Worm (Caenorhabditis elegans) whole organism, young adult: Measurements from ENCODE around the gene saps-1.

Experiments used
- C17E4.6 ChIP-seq: fragments of 200-800 bp; sonication (Bioruptor generic); IDR thresholded peaks from 2 replicates; pipeline ENCODE4 v1.3.6; 2022; ENCODE audit warnings: missing genetic modification reagents, missing genetic modification characterization, missing compliant biosample characterization
- F22D6.2 ChIP-seq: sonication (generic microtip); optimal IDR thresholded peaks from 2 replicates; lab custom pipeline; 2016; ENCODE audit warnings: mild to moderate bottlenecking, missing genetic modification characterization, missing compliant biosample characterization
- F49E8.2 ChIP-seq: sonication (generic microtip); optimal IDR thresholded peaks from 3 replicates; lab custom pipeline; 2017; ENCODE audit warnings: missing genetic modification characterization, mild to moderate bottlenecking, missing compliant biosample characterization, antibody characterized with exemption, moderate library complexity; ENCODE audit not compliant: insufficient read depth
- K11D2.4 ChIP-seq: fragments of 200-800 bp; sonication (Bioruptor generic); IDR thresholded peaks from 2 replicates; pipeline ENCODE4 v1.3.6; 2022; ENCODE audit warnings: missing genetic modification reagents, missing genetic modification characterization, missing compliant biosample characterization
- K12H6.12 ChIP-seq: fragments of 200-800 bp; sonication (Bioruptor generic); optimal IDR thresholded peaks from 2 replicates; lab custom pipeline; 2018; ENCODE audit warnings: mild to moderate bottlenecking, missing genetic modification characterization, missing compliant biosample characterization
- T26A5.8 ChIP-seq: sonication (generic microtip); optimal IDR thresholded peaks from 2 replicates; lab custom pipeline; 2016; ENCODE audit warnings: missing genetic modification characterization, missing compliant biosample characterization
- Y53F4B.3 ChIP-seq: fragments of 200-800 bp; sonication (Bioruptor generic); IDR thresholded peaks from 2 replicates; pipeline ENCODE4 v1.3.6; 2022; ENCODE audit warnings: missing genetic modification reagents, missing genetic modification characterization, missing compliant biosample characterization
- Y56A3A.18 ChIP-seq: fragments of 200-800 bp; sonication (Bioruptor generic); IDR thresholded peaks from 2 replicates; pipeline ENCODE4 v1.3.6; 2022; ENCODE audit warnings: missing genetic modification reagents, missing genetic modification characterization, missing compliant biosample characterization
- ama-1 ChIP-seq, 3 experiments: fragments of 150-350 bp in 1 of 3; sonication (generic microtip) in 2 of 3; optimal IDR thresholded peaks; 2 replicates each; lab custom pipeline; 2014 to 2018; ENCODE audit warnings: missing biosample characterization in 2 of 3, missing genetic modification characterization in 2 of 3, missing genetic modification reagents in 2 of 3
- athp-1 ChIP-seq: sonication (generic microtip); optimal IDR thresholded peaks from 2 replicates; lab custom pipeline; 2017; ENCODE audit warnings: mild to moderate bottlenecking, missing genetic modification characterization, missing compliant biosample characterization
- attf-6 ChIP-seq: fragments of 200-800 bp; sonication (Bioruptor generic); IDR thresholded peaks from 2 replicates; pipeline ENCODE4 v1.3.6; 2022; ENCODE audit warnings: missing genetic modification reagents, missing genetic modification characterization, missing compliant biosample characterization
- bed-1 ChIP-seq: fragments of 200-800 bp; sonication (Bioruptor generic); IDR thresholded peaks from 2 replicates; pipeline ENCODE4 v1.3.6; 2022; ENCODE audit warnings: missing genetic modification reagents, missing genetic modification characterization, missing compliant biosample characterization
- bed-2 ChIP-seq: fragments of 200-800 bp; sonication (Bioruptor generic); IDR thresholded peaks from 2 replicates; pipeline ENCODE4 v1.3.6; 2022; ENCODE audit warnings: missing genetic modification reagents, missing genetic modification characterization, missing compliant biosample characterization
- ceh-100 ChIP-seq: fragments of 200-800 bp; sonication (Bioruptor generic); IDR thresholded peaks from 2 replicates; pipeline ENCODE4 v1.3.6; 2022; ENCODE audit warnings: missing genetic modification reagents, missing genetic modification characterization, missing compliant biosample characterization
- ceh-40 ChIP-seq: fragments of 200-800 bp; sonication (Bioruptor generic); IDR thresholded peaks from 2 replicates; pipeline ENCODE4 v1.3.6; 2022; ENCODE audit warnings: missing genetic modification characterization, missing compliant biosample characterization
- ceh-58 ChIP-seq: fragments of 200-800 bp; sonication (Bioruptor generic); IDR thresholded peaks from 2 replicates; pipeline ENCODE4 v1.3.6; 2022; ENCODE audit warnings: missing genetic modification characterization, missing compliant biosample characterization
- efl-1 ChIP-seq: fragments of 150-350 bp; optimal IDR thresholded peaks from 2 replicates; lab custom pipeline; 2014; ENCODE audit warnings: missing biosample characterization, missing genetic modification reagents, missing genetic modification characterization
- egl-18 ChIP-seq: fragments of 200-800 bp; sonication (Bioruptor generic); IDR thresholded peaks from 2 replicates; pipeline ENCODE4 v1.3.6; 2022; ENCODE audit warnings: missing genetic modification reagents, missing genetic modification characterization, missing compliant biosample characterization
- egl-44 ChIP-seq: fragments of 200-800 bp; sonication (Bioruptor generic); IDR thresholded peaks from 2 replicates; pipeline ENCODE4 v1.3.6; 2022; ENCODE audit warnings: missing genetic modification reagents, missing genetic modification characterization, missing compliant biosample characterization
- egrh-3 ChIP-seq: fragments of 200-800 bp; sonication (Bioruptor generic); IDR thresholded peaks from 2 replicates; pipeline ENCODE4 v1.3.6; 2022; ENCODE audit warnings: missing genetic modification reagents, missing genetic modification characterization, missing compliant biosample characterization
- gei-17 ChIP-seq: fragments of 200-800 bp; sonication (Bioruptor generic); optimal IDR thresholded peaks from 2 replicates; lab custom pipeline; 2018; ENCODE audit warnings: mild to moderate bottlenecking, missing genetic modification characterization, missing compliant biosample characterization
- hmg-1.2 ChIP-seq: fragments of 200-800 bp; sonication (Bioruptor generic); IDR thresholded peaks from 2 replicates; pipeline ENCODE4 v1.3.6; 2022; ENCODE audit warnings: missing genetic modification reagents, missing genetic modification characterization, missing compliant biosample characterization
- lin-26 ChIP-seq: fragments of 200-800 bp; sonication (Bioruptor generic); IDR thresholded peaks from 2 replicates; pipeline ENCODE4 v1.3.6; 2022; ENCODE audit warnings: missing genetic modification reagents, missing genetic modification characterization, missing compliant biosample characterization
- madf-3 ChIP-seq: fragments of 200-800 bp; sonication (Bioruptor generic); IDR thresholded peaks from 2 replicates; pipeline ENCODE4 v1.3.6; 2022; ENCODE audit warnings: missing genetic modification reagents, missing genetic modification characterization, missing compliant biosample characterization
- madf-6 ChIP-seq: fragments of 200-800 bp; sonication (Bioruptor generic); IDR thresholded peaks from 2 replicates; pipeline ENCODE4 v1.3.6; 2022; ENCODE audit warnings: missing genetic modification reagents, missing genetic modification characterization, missing compliant biosample characterization
- nfya-1 ChIP-seq: sonication (generic microtip); optimal IDR thresholded peaks from 2 replicates; lab custom pipeline; 2017; ENCODE audit warnings: antibody characterized with exemption, missing compliant biosample characterization, missing genetic modification characterization, borderline replicate concordance; ENCODE audit not compliant: insufficient read depth
- nhr-27 ChIP-seq: fragments of 200-800 bp; sonication (Bioruptor generic); optimal IDR thresholded peaks from 2 replicates; lab custom pipeline; 2018; ENCODE audit warnings: mild to moderate bottlenecking, missing genetic modification characterization, moderate library complexity, missing compliant biosample characterization
- nhr-90 ChIP-seq: sonication (generic microtip); optimal IDR thresholded peaks from 2 replicates; lab custom pipeline; 2016; ENCODE audit warnings: missing genotype, mild to moderate bottlenecking, missing genetic modification characterization, missing compliant biosample characterization
- pha-4 ChIP-seq: fragments of 150-350 bp; sonication (generic microtip); optimal IDR thresholded peaks from 2 replicates; lab custom pipeline; 2014; ENCODE audit warnings: missing biosample characterization, missing genetic modification reagents, missing genetic modification characterization
- repo-1 ChIP-seq: sonication (generic microtip); optimal IDR thresholded peaks from 2 replicates; lab custom pipeline; 2017; ENCODE audit warnings: mild to moderate bottlenecking, missing genetic modification characterization, missing compliant biosample characterization
- rpc-1 ChIP-seq, 2 experiments: fragments of 150-350 bp in 1 of 2; sonication (generic microtip) in 1 of 2; optimal IDR thresholded peaks; 2 replicates each; lab custom pipeline; 2014 to 2018; ENCODE audit warnings: missing biosample characterization in 1 of 2, missing genetic modification characterization in 1 of 2, missing genetic modification reagents in 1 of 2, missing genotype in 1 of 2
- sdz-38 ChIP-seq: sonication (generic microtip); optimal IDR thresholded peaks from 2 replicates; lab custom pipeline; 2016; ENCODE audit warnings: missing genotype, missing genetic modification characterization, missing compliant biosample characterization
- snpc-1.1 ChIP-seq: sonication (generic microtip); optimal IDR thresholded peaks from 2 replicates; lab custom pipeline; 2017; ENCODE audit warnings: missing genetic modification characterization, mild to moderate bottlenecking, missing compliant biosample characterization, antibody characterized with exemption, moderate library complexity, missing genotype, missing genetic modification reagents; ENCODE audit not compliant: insufficient read depth
- zfh-2 ChIP-seq: fragments of 200-800 bp; sonication (Bioruptor generic); conservative IDR thresholded peaks from 2 replicates; pipeline ENCODE4 v1.3.6; 2022; ENCODE audit warnings: missing genetic modification reagents, missing genetic modification characterization, missing compliant biosample characterization
- zim-3 ChIP-seq: sonication (generic microtip); optimal IDR thresholded peaks from 2 replicates; lab custom pipeline; 2017; ENCODE audit warnings: mild to moderate bottlenecking, missing genetic modification characterization, moderate library complexity, missing compliant biosample characterization
- ztf-22 ChIP-seq: fragments of 200-800 bp; sonication (Bioruptor generic); optimal IDR thresholded peaks from 2 replicates; lab custom pipeline; 2018; ENCODE audit warnings: mild to moderate bottlenecking, missing genetic modification characterization, moderate library complexity, missing compliant biosample characterization

Gene saps-1

ce11 chrII:11335670-11336069 lies 38.2 kb downstream of the saps-1 start:
- TF ChIP-seq Y56A3A.18 (GFP tag; lab: Robert Waterston, UW): no peak
- no peak for TF ChIP-seq efl-1 (GFP tag; lab: Kevin White, UChicago)
- no peak for TF ChIP-seq madf-3
- TF ChIP-seq athp-1 (tag; lab: Kevin White, UChicago): no peak
- no peak for TF ChIP-seq nfya-1 (tag; lab: Kevin White, UChicago)
- no peak for TF ChIP-seq hmg-1.2 (GFP tag; lab: Robert Waterston, UW)
- no peak for TF ChIP-seq nhr-27 (tag; lab: Kevin White, UChicago)
- TF ChIP-seq bed-2 (GFP tag; lab: Robert Waterston, UW): no peak
- no peak for TF ChIP-seq pha-4 (tag; lab: Kevin White, UChicago)
- no peak for TF ChIP-seq gei-17 (GFP tag; lab: Kevin White, UChicago)
- no peak for TF ChIP-seq rpc-1 (optimal IDR thresholded peaks at IDR 0.05; lab: Kevin White, UChicago)
- TF ChIP-seq rpc-1 (tag; optimal IDR thresholded peaks at IDR 0.05; lab: Kevin White, UChicago): no peak
- TF ChIP-seq C17E4.6 (GFP tag; lab: Robert Waterston, UW): no peak
- no peak for TF ChIP-seq ceh-58 (GFP tag; lab: Robert Waterston, UW)
- TF ChIP-seq attf-6: no peak
- TF ChIP-seq K12H6.12 (tag; lab: Kevin White, UChicago): no peak
- no peak for TF ChIP-seq sdz-38 (tag; lab: Kevin White, UChicago)
- TF ChIP-seq ceh-40 (GFP tag; lab: Robert Waterston, UW): no peak
- TF ChIP-seq, all 124 proteins: peak for 0

ce11 chrII:11336163-11336562 lies 38.7 kb downstream of the saps-1 start:
- TF ChIP-seq K11D2.4 (GFP tag; lab: Robert Waterston, UW): no peak
- TF ChIP-seq F49E8.2: no peak
- no peak for TF ChIP-seq madf-3
- no peak for TF ChIP-seq snpc-1.1
- TF ChIP-seq egl-18 (GFP tag; lab: Robert Waterston, UW): no peak
- no peak for TF ChIP-seq ama-1 (optimal IDR thresholded peaks at IDR 0.05; lab: Kevin White, UChicago)
- TF ChIP-seq ama-1 (GFP tag; optimal IDR thresholded peaks at IDR 0.05; lab: Kevin White, UChicago): no peak
- TF ChIP-seq egrh-3: no peak
- no peak for TF ChIP-seq zim-3 (tag; lab: Kevin White, UChicago)
- no peak for TF ChIP-seq Y53F4B.3
- TF ChIP-seq T26A5.8 (tag; lab: Kevin White, UChicago): no peak
- no peak for TF ChIP-seq Y56A3A.18 (GFP tag; lab: Robert Waterston, UW)
- no peak for TF ChIP-seq repo-1 (tag; lab: Kevin White, UChicago)
- no peak for TF ChIP-seq egl-44 (GFP tag; lab: Robert Waterston, UW)
- TF ChIP-seq, all 124 proteins: peak for 0

- 0 out of 2 replicates have a peak, but pooled peaks have one; percentile 20 for TF ChIP-seq bed-1 (GFP tag; lab: Robert Waterston, UW)
- no peak for TF ChIP-seq ceh-100 (GFP tag; lab: Robert Waterston, UW)
- no peak for TF ChIP-seq nhr-90 (tag; lab: Kevin White, UChicago)
- TF ChIP-seq egrh-3: peak; percentile 8; the same call in 1 of the 2 replicates
- TF ChIP-seq lin-26 (GFP tag; lab: Robert Waterston, UW): no peak
- TF ChIP-seq zfh-2 (GFP tag; lab: Robert Waterston, UW): peak; percentile 81
- no peak for TF ChIP-seq attf-6
- no peak for TF ChIP-seq nfya-1 (tag; lab: Kevin White, UChicago)
- TF ChIP-seq madf-6 (GFP tag; lab: Robert Waterston, UW): no peak
- TF ChIP-seq ztf-22 (GFP tag; lab: Kevin White, UChicago): no peak
- TF ChIP-seq F22D6.2 (tag; lab: Kevin White, UChicago): no peak
Measured at ce11 chrII:11336640-11337241, 39.3 kb downstream of the saps-1 start.
